Fruit fly (Drosophila melanogaster): ENCODE measurements around the gene opm.

The opm gene

dm6 chrX:15023826-15024545, 42.2 kb downstream of the opm start, which contains the start of gene be (continued):
- TF ChIP-seq wor (GFP tag; IDR thresholded peaks at IDR 0.05) (peak; percentile 36; the same call in 1 of the 2 replicates), Drgx (GFP tag; IDR thresholded peaks at IDR 0.05) (peak; percentile 38; the same call in 1 of the 2 replicates), Oli (tag; optimal IDR thresholded peaks at IDR 0.05) (peak; percentile 66), CHES-1-like (GFP tag; optimal IDR thresholded peaks at IDR 0.05) (no peak), CG2678 (tag; optimal IDR thresholded peaks at IDR 0.05) (peak; percentile 91), amos (GFP tag; IDR thresholded peaks at IDR 0.05; ENCODE audit: partially characterized antibody) (no peak), Sox100B (GFP tag; optimal IDR thresholded peaks at IDR 0.05) (peak; percentile 87), HmgD (GFP tag; optimal IDR thresholded peaks at IDR 0.05) (no peak), MBD-R2 (GFP tag; IDR thresholded peaks at IDR 0.05) (no peak), ind (GFP tag; optimal IDR thresholded peaks at IDR 0.05) (peak; percentile 29), org-1 (GFP tag; optimal IDR thresholded peaks at IDR 0.05) (peak; percentile 19), CG17361 (GFP tag; IDR thresholded peaks at IDR 0.05) (peak; percentile 96), CG9876 (GFP tag; optimal IDR thresholded peaks at IDR 0.05) (no peak), slbo (GFP tag; IDR thresholded peaks at IDR 0.05) (peak; percentile 74), trh (GFP tag; optimal IDR thresholded peaks at IDR 0.05) (no peak), ssp (GFP tag; IDR thresholded peaks at IDR 0.05) (peak; percentile 51; the same call in 1 of the 2 replicates), CG13624 (GFP tag; optimal IDR thresholded peaks at IDR 0.05) (no peak), Elba2 (GFP tag; optimal IDR thresholded peaks at IDR 0.05) (no peak), az2 (GFP tag; optimal IDR thresholded peaks at IDR 0.05) (peak; percentile 46), ttk (GFP tag; IDR thresholded peaks at IDR 0.05) (no peak; the same call in 1 of the 2 replicates), Awh (GFP tag; IDR thresholded peaks at IDR 0.05) (no peak), CoRest (tag; optimal IDR thresholded peaks at IDR 0.05) (peak; percentile 92), CG1792 (GFP tag; optimal IDR thresholded peaks at IDR 0.05) (no peak), Dref (GFP tag; IDR thresholded peaks at IDR 0.05) (no peak), CG12769 (tag; optimal IDR thresholded peaks at IDR 0.05) (peak; percentile 66), CG12219 (GFP tag; optimal IDR thresholded peaks at IDR 0.05) (no peak), ATbp (GFP tag; optimal IDR thresholded peaks at IDR 0.05) (no peak), CG1529 (GFP tag; optimal IDR thresholded peaks at IDR 0.05) (no peak), bbx (GFP tag; IDR thresholded peaks at IDR 0.05; ENCODE audit: partially characterized antibody) (no peak), pho (GFP tag; optimal IDR thresholded peaks at IDR 0.05) (no peak), CG10543 (GFP tag; optimal IDR thresholded peaks at IDR 0.05) (peak; percentile 54), Hr3 (GFP tag; optimal IDR thresholded peaks at IDR 0.05) (peak; percentile 77), lov (optimal IDR thresholded peaks at IDR 0.05) (no peak), lov (GFP tag; IDR thresholded peaks at IDR 0.05) (no peak), CG31365 (tag; optimal IDR thresholded peaks at IDR 0.05) (no peak), CG8924 (tag; optimal IDR thresholded peaks at IDR 0.05) (peak; percentile 89), CG1603 (tag; optimal IDR thresholded peaks at IDR 0.05) (no peak), HLHmδ (GFP tag; optimal IDR thresholded peaks at IDR 0.05) (peak; percentile 42), Mad (GFP tag; optimal IDR thresholded peaks at IDR 0.05) (no peak), sc (optimal IDR thresholded peaks at IDR 0.05) (no peak), sc (GFP tag; optimal IDR thresholded peaks at IDR 0.05) (peak; percentile 10), dm (GFP tag; optimal IDR thresholded peaks at IDR 0.05) (no peak), CG12391 (tag; optimal IDR thresholded peaks at IDR 0.05) (peak; percentile 88), prd (optimal IDR thresholded peaks at IDR 0.05) (no peak), prd (GFP tag; IDR thresholded peaks at IDR 0.05) (peak; percentile 64), CG10209 (GFP tag; optimal IDR thresholded peaks at IDR 0.05) (peak; percentile 63), CG10979 (tag; optimal IDR thresholded peaks at IDR 0.05) (peak; percentile 85), ato (GFP tag; IDR thresholded peaks at IDR 0.05; ENCODE audit: partially characterized antibody) (no peak), CG15696 (tag; optimal IDR thresholded peaks at IDR 0.05) (peak; percentile 76), unpg (GFP tag; optimal IDR thresholded peaks at IDR 0.05) (peak; percentile 41), Antp (GFP tag; optimal IDR thresholded peaks at IDR 0.05) (no peak)
